Fruit fly (Drosophila melanogaster): Measurements from ENCODE around the gene mRpL38.

The mRpL38 gene

dm6 chrX:14213509-14214154 lies 12.5 kb upstream of the mRpL38 start:
- no peak for TF ChIP-seq CG17801 (GFP tag; optimal IDR thresholded peaks at IDR 0.05; ENCODE audit: partially characterized antibody)

- TF ChIP-seq CG17801 (GFP tag; optimal IDR thresholded peaks at IDR 0.05; ENCODE audit: partially characterized antibody): peak; percentile 79
Observed at dm6 chrX:14214505-14215449, 11.3 kb upstream of the mRpL38 start.

DNA sequence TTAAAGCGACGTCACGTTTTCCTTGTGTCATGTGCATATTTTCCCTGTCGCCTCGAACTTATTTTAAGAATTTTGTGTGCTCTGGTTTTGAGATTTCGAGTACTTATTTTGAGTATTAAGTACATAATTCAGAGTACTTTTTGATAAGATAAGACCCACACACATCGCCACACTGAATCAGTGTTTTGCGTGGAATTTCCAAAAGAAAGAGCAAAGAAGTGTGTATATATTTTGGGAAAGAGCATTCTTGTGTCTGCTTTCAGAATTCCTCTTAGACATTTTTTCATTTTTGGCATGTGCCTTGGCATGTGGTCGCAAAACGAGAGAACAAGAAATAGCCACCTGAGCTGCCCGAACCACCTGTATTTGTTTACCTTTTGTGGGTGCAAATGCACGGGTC lies 10.3 kb upstream of the mRpL38 start:
- no peak for TF ChIP-seq CG17801 (GFP tag; optimal IDR thresholded peaks at IDR 0.05; ENCODE audit: partially characterized antibody)

DNA sequence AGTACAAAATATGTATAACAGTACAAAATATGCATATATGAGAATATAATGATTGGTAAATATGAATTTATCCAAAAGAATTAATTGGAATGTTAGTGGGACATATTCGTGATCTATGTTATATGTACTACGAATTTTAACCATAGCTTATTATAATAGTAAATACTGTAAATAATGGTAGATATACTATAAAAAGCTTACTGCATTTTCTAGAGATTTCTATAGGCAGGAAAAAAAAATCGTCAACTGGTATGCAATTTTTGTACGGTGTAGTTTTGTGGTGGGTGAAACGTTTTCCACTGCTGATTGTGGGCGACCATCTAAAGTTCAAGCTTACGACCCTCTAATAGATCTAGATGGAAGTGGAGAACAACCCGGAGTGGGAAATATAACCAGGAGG lies 9.2 kb upstream of the mRpL38 start:
- TF ChIP-seq CG17801 (GFP tag; optimal IDR thresholded peaks at IDR 0.05; ENCODE audit: partially characterized antibody): no peak

DNA sequence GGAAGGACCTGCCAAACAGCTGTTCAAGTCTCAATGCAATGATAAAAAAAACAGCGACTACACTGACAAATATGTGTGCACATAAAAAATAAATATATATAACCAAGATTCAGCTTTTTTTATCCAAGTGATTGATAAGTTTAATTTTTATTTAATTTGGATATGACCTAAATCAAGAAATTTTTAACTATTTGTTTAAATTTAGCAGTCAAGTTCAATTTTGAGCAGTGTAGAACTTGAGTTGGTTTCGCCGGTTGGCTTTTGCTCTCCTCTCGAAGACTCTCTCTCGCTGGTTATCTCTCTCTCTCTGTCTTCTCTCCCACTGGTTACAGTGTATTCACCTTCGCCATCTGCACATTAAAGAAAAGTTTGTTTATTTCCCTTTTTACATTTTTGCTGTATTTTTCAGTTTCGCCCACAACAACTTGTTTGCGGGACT lies 8.0 kb upstream of the mRpL38 start:
- peak; percentile 91 for TF ChIP-seq CG17801 (GFP tag; optimal IDR thresholded peaks at IDR 0.05; ENCODE audit: partially characterized antibody)

- TF ChIP-seq CG17801 (GFP tag; optimal IDR thresholded peaks at IDR 0.05; ENCODE audit: partially characterized antibody): no peak
Observed at dm6 chrX:14221182-14221581, 4.9 kb upstream of the mRpL38 start.

dm6 chrX:14221995-14222394 lies 4.1 kb upstream of the mRpL38 start:
- TF ChIP-seq CG17801 (GFP tag; optimal IDR thresholded peaks at IDR 0.05; ENCODE audit: partially characterized antibody): no peak

- TF ChIP-seq CG17801 (GFP tag; optimal IDR thresholded peaks at IDR 0.05; ENCODE audit: partially characterized antibody): no peak
Observed at dm6 chrX:14225665-14226064, 424 bp upstream of the mRpL38 start, which contains the start of gene CG11674. Gene CG11674 (minus strand): TSS chrX:14225879.

DNA sequence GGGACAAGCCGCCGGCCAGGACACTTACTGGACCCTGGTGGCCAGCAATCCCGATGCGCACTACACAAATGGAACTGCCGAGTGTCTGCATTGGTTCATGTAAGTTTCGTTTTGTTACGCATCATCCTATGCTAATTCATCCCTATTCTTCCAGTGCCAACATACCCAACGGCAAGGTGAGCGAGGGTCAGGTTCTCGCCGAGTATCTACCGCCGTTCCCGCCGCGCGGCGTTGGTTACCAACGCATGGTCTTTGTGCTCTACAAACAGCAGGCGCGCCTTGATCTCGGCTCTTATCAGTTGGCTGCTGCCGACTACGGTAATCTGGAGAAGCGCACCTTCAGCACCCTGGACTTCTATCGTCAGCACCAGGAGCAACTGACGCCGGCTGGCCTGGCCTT lies 954 bp downstream of the mRpL38 start:
- TF ChIP-seq CG17801 (GFP tag; optimal IDR thresholded peaks at IDR 0.05; ENCODE audit: partially characterized antibody): no peak

- TF ChIP-seq CG17801 (GFP tag; optimal IDR thresholded peaks at IDR 0.05; ENCODE audit: partially characterized antibody): peak; percentile 59
Observed at dm6 chrX:14233843-14234337, 7.8 kb downstream of the mRpL38 start, which contains the start of gene CG42271. Gene CG42271 (minus strand): TSS chrX:14234066.

DNA sequence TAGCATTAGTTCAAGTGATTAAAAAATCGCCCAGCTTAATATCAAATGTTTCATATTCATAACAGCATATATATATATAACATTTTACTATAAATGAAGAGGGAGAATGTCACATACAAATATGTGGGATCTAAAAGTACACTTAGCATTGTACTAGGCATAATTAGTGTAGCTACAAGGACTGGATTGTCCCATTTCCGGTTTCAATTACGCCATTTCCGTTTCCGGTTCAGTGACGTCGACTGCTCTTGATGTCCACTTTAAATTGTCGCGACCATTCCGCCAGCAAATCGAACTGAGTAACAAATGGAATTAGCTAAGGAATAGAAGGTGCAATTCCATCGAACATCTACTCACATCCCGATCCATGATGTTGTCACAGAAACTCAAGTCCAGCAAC lies 8.4 kb downstream of the mRpL38 start:
- no peak for TF ChIP-seq CG17801 (GFP tag; optimal IDR thresholded peaks at IDR 0.05; ENCODE audit: partially characterized antibody)

DNA sequence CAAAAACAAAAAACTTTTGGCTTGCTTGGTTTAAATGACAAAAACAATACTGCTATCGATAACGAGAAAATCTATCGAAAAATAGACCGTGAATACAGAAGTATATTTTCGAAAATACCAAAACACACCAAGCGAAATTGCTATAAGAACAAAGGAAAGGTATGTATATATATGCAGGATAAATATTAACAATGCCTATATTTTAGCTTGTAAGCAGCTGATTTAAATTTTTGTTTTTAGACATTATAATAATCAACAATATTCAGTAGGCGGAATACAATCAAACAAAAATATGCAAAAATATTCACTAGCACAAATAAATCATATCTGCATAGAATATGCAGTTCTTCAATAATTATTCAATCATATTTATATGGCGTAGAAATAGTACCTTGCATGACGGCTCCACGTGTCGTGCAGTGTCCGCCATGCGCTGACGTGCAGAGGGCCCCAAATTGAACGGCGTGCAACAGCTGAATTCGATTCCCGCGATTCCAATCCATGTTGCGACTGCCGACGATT lies 11.8 kb downstream of the mRpL38 start, which contains the start of the genes Fbxl4 and Dus2:
Gene Fbxl4 (minus strand): TSS at position 51 of the 522 bp plus-strand sequence.
Gene Dus2 (plus strand): TSS at position 116 of the 522 bp plus-strand sequence.
- TF ChIP-seq CG17801 (GFP tag; optimal IDR thresholded peaks at IDR 0.05; ENCODE audit: partially characterized antibody): peak; percentile 92

DNA sequence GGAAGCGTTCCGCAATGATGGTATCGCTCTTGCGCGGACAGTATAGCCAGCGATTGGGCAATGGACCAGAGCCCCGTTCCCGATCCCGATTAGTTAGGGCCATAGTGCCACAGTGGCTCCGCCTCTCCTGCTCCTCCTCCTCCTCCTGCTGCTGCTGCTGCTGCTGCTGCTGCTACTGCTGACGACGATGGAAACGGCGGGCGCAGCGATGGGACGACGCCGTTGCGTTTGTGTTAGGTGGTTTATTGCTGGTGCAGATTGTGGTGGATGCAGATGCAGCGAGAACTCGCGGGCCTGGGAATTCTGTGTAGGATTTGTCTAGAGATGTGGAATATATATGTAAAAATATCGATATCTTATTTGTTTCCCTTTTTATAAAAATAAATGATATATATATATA lies 16.4 kb downstream of the mRpL38 start, which contains the start of gene mRNA-cap:
Gene mRNA-cap (minus strand): TSS at position 344 of the 400 bp plus-strand sequence.
- TF ChIP-seq CG17801 (GFP tag; optimal IDR thresholded peaks at IDR 0.05; ENCODE audit: partially characterized antibody): no peak

- no peak for TF ChIP-seq CG17801 (GFP tag; optimal IDR thresholded peaks at IDR 0.05; ENCODE audit: partially characterized antibody)
Observed at dm6 chrX:14242941-14243736, 17.1 kb downstream of the mRpL38 start, which contains the start of gene CG32599. Gene CG32599 (plus strand): TSS chrX:14243686.
